Worm (Caenorhabditis elegans): ENCODE data around the gene F52H3.11.
A peak's percentile ranks its signal among the peaks of the same experiment; 100 is the strongest.
"Not testable (repeated sequence)": the region's sequence is repeated elsewhere in the genome, so short reads cannot be mapped to it uniquely, and the experiment has no call there.

The F52H3.11 gene

ce11 chrII:10008552-10008951, 36.4 kb downstream of the F52H3.11 start:
- no peak for TF ChIP-seq elt-2 (tag; optimal IDR thresholded peaks at IDR 0.05)

- no peak for TF ChIP-seq swsn-7 (tag; optimal IDR thresholded peaks at IDR 0.05)
- no peak for TF ChIP-seq nhr-90 (tag; optimal IDR thresholded peaks at IDR 0.05; ENCODE audit: poor library complexity)
- no peak for TF ChIP-seq zag-1 (tag; optimal IDR thresholded peaks at IDR 0.05)
Measured at ce11 chrII:10007917-10008316, 37.0 kb downstream of the F52H3.11 start, which contains the start of gene ZK892.5. Gene ZK892.5 (plus strand): TSS chrII:10008217.

ce11 chrII:10006266-10006665, 38.7 kb downstream of the F52H3.11 start, which contains the start of gene ZK892.4:
Gene ZK892.4 (plus strand): TSS chrII:10006566.
- not testable (repeated sequence) for TF ChIP-seq jun-1 (tag; optimal IDR thresholded peaks at IDR 0.05); mab-9 (GFP tag; IDR thresholded peaks at IDR 0.05); hpl-2 (GFP tag; optimal IDR thresholded peaks at IDR 0.05)

- TF ChIP-seq nhr-77 (tag; optimal IDR thresholded peaks at IDR 0.05) (no peak), sup-37 (GFP tag; optimal IDR thresholded peaks at IDR 0.05) (no peak), nhr-12 (tag; optimal IDR thresholded peaks at IDR 0.05) (no peak), C34B4.2 (tag; optimal IDR thresholded peaks at IDR 0.05) (no peak), unc-130 (tag; optimal IDR thresholded peaks at IDR 0.05) (no peak), alr-1 (tag; optimal IDR thresholded peaks at IDR 0.05; ENCODE audit: borderline replicate concordance) (no peak), zag-1 (tag; optimal IDR thresholded peaks at IDR 0.05) (no peak), efl-1 (optimal IDR thresholded peaks at IDR 0.05) (no peak), efl-1 (GFP tag; optimal IDR thresholded peaks at IDR 0.05 in 1 of 2) (peak in 1 of 2 experiments; percentile 43)
Measured at ce11 chrII:10001546-10001945, 43.4 kb downstream of the F52H3.11 start, which contains the start of gene ZK892.3. Gene ZK892.3 (plus strand): TSS chrII:10001846.

- TF ChIP-seq sox-4 (tag; optimal IDR thresholded peaks at IDR 0.05) = no peak
- peak in 1 of 2 experiments; percentile 58 for TF ChIP-seq lin-35 (GFP tag; optimal IDR thresholded peaks at IDR 0.05)
- TF ChIP-seq lin-13 (GFP tag; optimal IDR thresholded peaks at IDR 0.05) = no peak
- no peak for TF ChIP-seq nhr-77 (tag; optimal IDR thresholded peaks at IDR 0.05)
- 0 out of 2 replicates have a peak, but pooled peaks have one; percentile 2 for TF ChIP-seq nhr-19 (GFP tag; conservative IDR thresholded peaks at IDR 0.05)
- TF ChIP-seq snu-23 (GFP tag; optimal IDR thresholded peaks at IDR 0.05) = no peak
- no peak for TF ChIP-seq efl-1 (optimal IDR thresholded peaks at IDR 0.05)
- peak in 1 of 2 experiments; percentile 2 for TF ChIP-seq efl-1 (GFP tag; optimal IDR thresholded peaks at IDR 0.05 in 1 of 2)
- no peak for TF ChIP-seq mab-9 (GFP tag; IDR thresholded peaks at IDR 0.05)
- no peak for TF ChIP-seq fkh-8 (tag; optimal IDR thresholded peaks at IDR 0.05)
- no peak for TF ChIP-seq unc-86 (tag; optimal IDR thresholded peaks at IDR 0.05)
- no peak for TF ChIP-seq rnt-1 (tag; optimal IDR thresholded peaks at IDR 0.05)
- TF ChIP-seq elt-3 (tag; optimal IDR thresholded peaks at IDR 0.05) = peak in 1 of 6 experiments; percentile 41
- TF ChIP-seq fkh-10 (GFP tag; optimal IDR thresholded peaks at IDR 0.05) = no peak
- no peak for TF ChIP-seq dsc-1 (tag; optimal IDR thresholded peaks at IDR 0.05)
- TF ChIP-seq F16B12.6 (tag; optimal IDR thresholded peaks at IDR 0.05) = no peak
- TF ChIP-seq alr-1 (tag; optimal IDR thresholded peaks at IDR 0.05; ENCODE audit: borderline replicate concordance) = no peak
- TF ChIP-seq tbx-2 (tag; optimal IDR thresholded peaks at IDR 0.05) = no peak
- peak; percentile 62 for TF ChIP-seq pqm-1 (tag; optimal IDR thresholded peaks at IDR 0.05)
- no peak for TF ChIP-seq nhr-237 (tag; optimal IDR thresholded peaks at IDR 0.05)
- peak in 1 of 2 experiments; percentile 31 for TF ChIP-seq lsy-2 (tag; optimal IDR thresholded peaks at IDR 0.05)
- TF ChIP-seq tlp-1 (tag; optimal IDR thresholded peaks at IDR 0.05) = peak; percentile 59
- TF ChIP-seq nhr-20 (tag; optimal IDR thresholded peaks at IDR 0.05) = peak; percentile 66
- no peak for TF ChIP-seq xbp-1 (tag; optimal IDR thresholded peaks at IDR 0.05)
- TF ChIP-seq lir-3 (tag; optimal IDR thresholded peaks at IDR 0.05; ENCODE audit: poor library complexity) = no peak
- no peak for TF ChIP-seq ceh-90 (tag; optimal IDR thresholded peaks at IDR 0.05)
- no peak for TF ChIP-seq nhr-76 (tag; optimal IDR thresholded peaks at IDR 0.05)
- TF ChIP-seq nhr-90 (tag; optimal IDR thresholded peaks at IDR 0.05; ENCODE audit: poor library complexity) = peak; percentile 25
- TF ChIP-seq nhr-11 (tag; optimal IDR thresholded peaks at IDR 0.05) = no peak
- TF ChIP-seq ama-1 (optimal IDR thresholded peaks at IDR 0.05) = no peak
- peak; percentile 95 for TF ChIP-seq elt-2 (tag; optimal IDR thresholded peaks at IDR 0.05)
- TF ChIP-seq unc-30 (tag; optimal IDR thresholded peaks at IDR 0.05) = no peak
- no peak for TF ChIP-seq ets-5 (GFP tag; IDR thresholded peaks at IDR 0.05)
- peak; percentile 60 for TF ChIP-seq blmp-1 (tag; optimal IDR thresholded peaks at IDR 0.05)
- no peak for TF ChIP-seq hpl-2 (GFP tag; optimal IDR thresholded peaks at IDR 0.05)
- TF ChIP-seq hlh-17 (GFP tag; optimal IDR thresholded peaks at IDR 0.05; ENCODE audit: borderline replicate concordance) = no peak
- no peak for TF ChIP-seq sptf-1 (tag; optimal IDR thresholded peaks at IDR 0.05)
- no peak for TF ChIP-seq C16A3.4 (tag; optimal IDR thresholded peaks at IDR 0.05)
Measured at ce11 chrII:10001065-10001464, 43.9 kb downstream of the F52H3.11 start, which contains the start of gene nlt-1. Gene nlt-1 (minus strand): TSS chrII:10001142.

All from whole organism, L1 larva.